Fruit fly (Drosophila melanogaster): ENCODE results near the gene plum.

plum gene

DNA sequence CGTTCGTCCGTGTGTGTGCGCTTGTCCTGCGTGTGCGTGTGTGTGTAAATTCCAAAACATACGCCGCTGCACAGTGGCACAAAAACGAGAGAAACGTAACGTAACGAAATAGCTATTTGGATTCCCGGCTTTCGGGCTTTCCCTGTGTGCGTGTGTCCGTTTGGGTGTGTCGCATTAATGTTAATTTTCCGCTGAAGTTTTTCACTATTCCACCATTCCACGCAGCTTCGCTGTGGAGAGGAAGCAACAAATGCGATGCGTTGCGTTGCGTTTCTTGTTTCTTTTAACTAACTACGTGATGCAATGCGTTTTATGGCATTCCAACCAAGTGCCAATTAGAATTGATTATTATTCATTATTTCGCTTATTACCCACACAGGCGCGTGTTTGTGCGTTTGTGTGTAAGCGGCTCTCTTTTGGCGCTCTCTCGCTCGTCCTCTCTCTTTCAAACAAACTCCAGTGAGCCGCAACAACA lies 1.8 kb upstream of the plum start:
- peak; percentile 11 for TF ChIP-seq Clk (GFP tag; optimal IDR thresholded peaks at IDR 0.05)
- TF ChIP-seq cnc (optimal IDR thresholded peaks at IDR 0.05): no peak
- TF ChIP-seq Crg-1 (GFP tag; optimal IDR thresholded peaks at IDR 0.05): no peak
- TF ChIP-seq ovo (GFP tag; optimal IDR thresholded peaks at IDR 0.05): no peak
- TF ChIP-seq CG11617 (GFP tag; optimal IDR thresholded peaks at IDR 0.05): peak; percentile 33
- no peak for TF ChIP-seq CG14711 (tag; optimal IDR thresholded peaks at IDR 0.05)
- TF ChIP-seq tj (GFP tag; optimal IDR thresholded peaks at IDR 0.05): peak; percentile 22
- no peak for TF ChIP-seq Hr96 (GFP tag; optimal IDR thresholded peaks at IDR 0.05)
- TF ChIP-seq toe (GFP tag; optimal IDR thresholded peaks at IDR 0.05): no peak

DNA sequence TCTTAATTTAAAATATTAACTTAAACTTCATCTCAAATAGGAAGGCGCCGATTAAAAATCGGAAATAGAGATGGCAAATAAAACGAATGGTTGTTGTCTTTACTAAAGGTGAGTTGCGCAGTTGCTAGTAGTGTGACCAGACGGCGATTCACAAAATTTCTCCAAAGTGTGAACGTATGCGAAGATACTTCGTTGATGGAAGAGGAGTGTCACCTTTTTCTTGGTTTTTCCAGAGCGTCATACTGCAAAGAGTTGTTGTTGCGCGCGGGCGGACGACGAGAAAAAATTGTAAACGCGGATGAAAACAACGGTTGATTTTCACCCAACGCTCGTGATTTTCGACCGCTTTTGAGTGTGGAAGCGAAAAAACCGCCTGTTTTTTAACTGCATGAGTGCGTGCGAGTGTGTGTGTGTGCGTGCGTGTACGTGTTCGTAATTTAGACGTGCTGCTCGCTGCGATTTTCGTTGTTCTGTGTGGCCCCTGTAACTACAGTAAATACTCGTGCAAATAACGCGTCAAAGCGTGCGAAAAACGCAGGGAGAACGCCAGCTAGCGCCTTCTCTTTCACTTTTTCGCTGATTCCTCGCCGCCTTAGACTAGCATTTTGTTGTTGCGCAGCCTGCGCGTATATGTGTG lies 1.2 kb upstream of the plum start, which contains the start of gene scrib:
Gene scrib (plus strand): TSS at position 241 of the 637 bp plus-strand sequence.
- peak; percentile 34 for TF ChIP-seq cic (GFP tag; optimal IDR thresholded peaks at IDR 0.05)
- TF ChIP-seq CG33017 (tag; optimal IDR thresholded peaks at IDR 0.05): no peak
- TF ChIP-seq CG7101 (tag; optimal IDR thresholded peaks at IDR 0.05): peak; percentile 39
- TF ChIP-seq tj (GFP tag; optimal IDR thresholded peaks at IDR 0.05): peak; percentile 59
- TF ChIP-seq Mnt (GFP tag; optimal IDR thresholded peaks at IDR 0.05): peak; percentile 51
- peak; percentile 14 for TF ChIP-seq CG7045 (GFP tag; optimal IDR thresholded peaks at IDR 0.05)
- no peak for TF ChIP-seq Hr96 (GFP tag; optimal IDR thresholded peaks at IDR 0.05)
- no peak for TF ChIP-seq CG5204 (GFP tag; optimal IDR thresholded peaks at IDR 0.05)
- TF ChIP-seq CG12768 (GFP tag; optimal IDR thresholded peaks at IDR 0.05): no peak
- peak; percentile 8 for TF ChIP-seq CG14711 (tag; optimal IDR thresholded peaks at IDR 0.05)
- no peak for TF ChIP-seq ovo (GFP tag; optimal IDR thresholded peaks at IDR 0.05)
- TF ChIP-seq pad (GFP tag; optimal IDR thresholded peaks at IDR 0.05): peak; percentile 48
- TF ChIP-seq kay (GFP tag; ENCODE audit: borderline replicate concordance): no peak
- TF ChIP-seq Clk (GFP tag; optimal IDR thresholded peaks at IDR 0.05): no peak
- TF ChIP-seq bab1 (GFP tag; optimal IDR thresholded peaks at IDR 0.05): peak; percentile 45
- no peak for TF ChIP-seq Crg-1 (GFP tag; optimal IDR thresholded peaks at IDR 0.05)
- TF ChIP-seq CG1620 (GFP tag; optimal IDR thresholded peaks at IDR 0.05): peak; percentile 19
- TF ChIP-seq cnc (optimal IDR thresholded peaks at IDR 0.05): no peak
- no peak for TF ChIP-seq CG11617 (GFP tag; optimal IDR thresholded peaks at IDR 0.05)
- TF ChIP-seq toe (GFP tag; optimal IDR thresholded peaks at IDR 0.05): no peak

DNA sequence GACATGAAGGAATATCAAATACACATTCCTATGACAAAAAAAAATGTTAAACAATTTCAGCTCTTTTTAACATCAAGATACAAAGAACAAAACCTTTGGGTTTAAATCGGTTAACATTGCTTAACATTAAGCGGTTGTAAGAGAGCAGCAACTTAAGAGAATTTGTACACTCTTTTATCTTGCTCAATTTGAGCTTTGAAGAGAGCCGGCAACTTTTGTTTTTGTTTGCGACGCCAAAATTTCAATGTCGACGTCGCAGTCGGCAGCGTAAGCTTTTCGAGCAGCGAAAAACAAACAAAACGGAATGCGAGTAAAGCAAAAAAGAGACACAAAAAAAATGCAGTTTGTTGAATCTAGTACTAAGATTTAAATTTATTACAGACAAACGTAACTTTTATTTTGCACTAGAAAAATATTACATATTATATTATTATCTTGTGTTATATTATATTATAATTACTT lies 582 bp upstream of the plum start:
- TF ChIP-seq toe (GFP tag; optimal IDR thresholded peaks at IDR 0.05): no peak
- peak; percentile 66 for TF ChIP-seq CG12768 (GFP tag; optimal IDR thresholded peaks at IDR 0.05)
- peak; percentile 94 for TF ChIP-seq kay (GFP tag; ENCODE audit: borderline replicate concordance)
- peak; percentile 48 for TF ChIP-seq CG7045 (GFP tag; optimal IDR thresholded peaks at IDR 0.05)
- TF ChIP-seq Hr96 (GFP tag; optimal IDR thresholded peaks at IDR 0.05): no peak
- peak; percentile 32 for TF ChIP-seq CG33017 (tag; optimal IDR thresholded peaks at IDR 0.05)
- TF ChIP-seq bab1 (GFP tag; optimal IDR thresholded peaks at IDR 0.05): no peak

DNA sequence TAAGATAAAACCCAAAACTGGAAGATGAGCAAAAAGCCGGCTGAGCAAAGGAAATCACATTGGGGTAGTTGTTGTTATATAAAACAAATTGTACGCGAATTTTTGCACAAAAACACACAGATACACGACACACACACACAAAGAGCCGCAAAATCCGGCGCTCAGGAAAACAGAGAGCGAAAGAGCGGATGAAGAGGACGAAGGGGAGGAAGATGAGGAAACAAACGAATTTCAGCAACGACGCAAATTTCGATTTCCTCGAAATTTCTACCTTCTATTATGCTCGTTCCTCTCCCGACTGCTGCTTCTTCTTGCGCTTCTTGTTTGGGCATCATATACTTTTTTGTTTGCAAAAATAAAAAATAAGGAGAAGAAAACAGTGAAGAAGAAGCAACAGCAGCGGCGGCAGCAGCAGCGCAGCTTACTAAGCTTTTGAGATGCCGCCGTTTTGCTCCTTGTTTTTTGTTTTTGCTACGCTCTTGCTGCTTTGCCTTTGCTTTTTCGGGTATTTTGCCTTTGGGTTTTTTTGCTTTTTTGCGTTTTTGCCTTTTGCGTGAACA lies 940 bp downstream of the plum start:
- TF ChIP-seq CG5204 (GFP tag; optimal IDR thresholded peaks at IDR 0.05) (no peak), tj (GFP tag; optimal IDR thresholded peaks at IDR 0.05) (peak; percentile 69)

DNA sequence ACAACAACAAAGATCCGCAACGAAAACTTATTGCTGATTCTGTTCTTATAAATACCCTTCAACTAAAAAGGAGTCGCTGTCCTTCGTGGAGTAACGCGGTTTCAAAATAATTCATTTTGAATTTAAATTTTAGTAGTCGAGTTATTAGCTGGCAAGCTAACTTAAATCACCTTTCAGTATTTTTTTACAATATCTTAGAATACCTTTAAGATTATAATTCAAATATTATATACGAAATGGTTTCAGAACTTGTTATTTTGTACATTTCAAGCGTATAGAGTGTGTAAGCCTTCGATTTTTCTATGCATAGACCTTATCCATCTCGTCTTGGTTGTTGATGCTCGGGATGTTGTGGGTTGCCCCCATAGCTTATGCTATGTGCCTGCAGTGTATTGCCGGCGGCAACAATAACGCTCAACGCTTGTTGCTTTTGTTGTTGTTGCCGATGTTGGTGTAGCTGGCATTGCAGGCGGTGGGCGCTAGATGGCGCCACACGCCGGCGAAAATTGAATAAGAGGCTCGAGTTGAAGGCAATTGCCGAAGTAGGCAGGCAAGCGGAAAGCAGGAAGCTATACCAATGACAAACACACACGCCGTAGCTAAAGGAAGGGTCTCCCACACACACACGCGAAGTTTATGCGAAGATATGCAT lies 5.6 kb downstream of the plum start:
- no peak for TF ChIP-seq bab1 (GFP tag; optimal IDR thresholded peaks at IDR 0.05)
- TF ChIP-seq CG11617 (GFP tag; optimal IDR thresholded peaks at IDR 0.05): no peak
- TF ChIP-seq ovo (GFP tag; optimal IDR thresholded peaks at IDR 0.05): no peak
- TF ChIP-seq Hr96 (GFP tag; optimal IDR thresholded peaks at IDR 0.05): no peak
- no peak for TF ChIP-seq CG14711 (tag; optimal IDR thresholded peaks at IDR 0.05)
- TF ChIP-seq CG12768 (GFP tag; optimal IDR thresholded peaks at IDR 0.05): no peak
- TF ChIP-seq tj (GFP tag; optimal IDR thresholded peaks at IDR 0.05): no peak
- no peak for TF ChIP-seq cnc (optimal IDR thresholded peaks at IDR 0.05)
- TF ChIP-seq Clk (GFP tag; optimal IDR thresholded peaks at IDR 0.05): no peak
- no peak for TF ChIP-seq CG7045 (GFP tag; optimal IDR thresholded peaks at IDR 0.05)
- no peak for TF ChIP-seq CG33017 (tag; optimal IDR thresholded peaks at IDR 0.05)
- TF ChIP-seq pad (GFP tag; optimal IDR thresholded peaks at IDR 0.05): no peak
- no peak for TF ChIP-seq CG5204 (GFP tag; optimal IDR thresholded peaks at IDR 0.05)
- no peak for TF ChIP-seq cic (GFP tag; optimal IDR thresholded peaks at IDR 0.05)
- no peak for TF ChIP-seq toe (GFP tag; optimal IDR thresholded peaks at IDR 0.05)

DNA sequence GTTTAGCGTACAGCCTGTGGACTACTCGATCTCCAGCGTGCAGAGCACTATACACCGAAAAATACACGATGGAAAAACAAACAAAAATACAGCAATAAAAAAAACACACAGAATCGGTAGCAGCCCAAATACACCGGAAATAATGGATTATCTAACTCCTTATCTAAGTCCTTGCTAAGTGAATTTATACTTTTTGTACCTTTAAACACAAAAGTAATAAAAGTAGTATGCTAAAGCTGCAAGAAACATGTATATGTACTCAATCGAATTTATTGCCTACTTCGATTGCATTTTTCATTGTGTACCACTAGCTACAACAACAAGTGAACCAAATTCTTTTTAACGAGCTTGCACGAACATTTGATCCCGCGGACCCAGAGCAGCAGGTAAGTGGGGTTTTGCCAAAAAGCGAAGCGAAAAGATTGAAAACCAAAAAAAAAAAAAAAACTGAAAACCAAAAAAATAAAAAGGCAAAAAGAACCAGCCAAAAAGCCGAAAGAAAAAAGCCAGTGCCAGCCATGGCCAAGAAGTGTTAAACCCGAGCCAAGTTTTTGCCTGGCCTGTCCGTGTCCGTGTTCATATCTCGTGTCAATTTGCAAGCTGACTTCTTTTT lies 12.8 kb downstream of the plum start:
- no peak for TF ChIP-seq cnc (optimal IDR thresholded peaks at IDR 0.05)
- no peak for TF ChIP-seq cic (GFP tag; optimal IDR thresholded peaks at IDR 0.05)
- TF ChIP-seq CG1620 (GFP tag; optimal IDR thresholded peaks at IDR 0.05): no peak
- no peak for TF ChIP-seq Crg-1 (GFP tag; optimal IDR thresholded peaks at IDR 0.05)
- no peak for TF ChIP-seq CG14711 (tag; optimal IDR thresholded peaks at IDR 0.05)
- no peak for TF ChIP-seq CG7045 (GFP tag; optimal IDR thresholded peaks at IDR 0.05)
- no peak for TF ChIP-seq CG7101 (tag; optimal IDR thresholded peaks at IDR 0.05)
- no peak for TF ChIP-seq tj (GFP tag; optimal IDR thresholded peaks at IDR 0.05)
- TF ChIP-seq bab1 (GFP tag; optimal IDR thresholded peaks at IDR 0.05): no peak
- TF ChIP-seq CG33017 (tag; optimal IDR thresholded peaks at IDR 0.05): no peak
- TF ChIP-seq CG5204 (GFP tag; optimal IDR thresholded peaks at IDR 0.05): no peak
- no peak for TF ChIP-seq toe (GFP tag; optimal IDR thresholded peaks at IDR 0.05)
- TF ChIP-seq Clk (GFP tag; optimal IDR thresholded peaks at IDR 0.05): no peak
- TF ChIP-seq kay (GFP tag; ENCODE audit: borderline replicate concordance): no peak
- no peak for TF ChIP-seq Hr96 (GFP tag; optimal IDR thresholded peaks at IDR 0.05)

Data from whole organism, adult.